Worm (Caenorhabditis elegans) whole organism, L1 larva: ENCODE measurements around the gene C55B6.4.

Experiments
- C16A3.4 ChIP-seq: fragments of 150-350 bp; optimal IDR thresholded peaks from 2 replicates; lab custom pipeline; 2014; ENCODE audit warnings: missing biosample characterization, missing genetic modification characterization
- aha-1 ChIP-seq: fragments of 150-350 bp; optimal IDR thresholded peaks from 2 replicates; lab custom pipeline; 2014; ENCODE audit warnings: missing biosample characterization, missing genetic modification characterization
- alr-1 ChIP-seq: fragments of 200-800 bp; sonication (Bioruptor generic); optimal IDR thresholded peaks from 2 replicates; lab custom pipeline; 2018; ENCODE audit warnings: borderline replicate concordance, mild to moderate bottlenecking, missing genetic modification characterization, missing compliant biosample characterization
- blmp-1 ChIP-seq: fragments of 150-350 bp; optimal IDR thresholded peaks from 2 replicates; lab custom pipeline; 2014; ENCODE audit warnings: missing biosample characterization, missing genetic modification characterization
- ceh-63 ChIP-seq: fragments of 200-800 bp; sonication (Bioruptor generic); optimal IDR thresholded peaks from 2 replicates; lab custom pipeline; 2018; ENCODE audit warnings: mild to moderate bottlenecking, missing genetic modification characterization, missing compliant biosample characterization
- ceh-82 ChIP-seq, 3 experiments: fragments of 150-350 bp in 1 of 3; sonication (generic microtip) in 2 of 3; optimal IDR thresholded peaks; 2 replicates each; lab custom pipeline; 2014 to 2017; ENCODE audit warnings: missing biosample characterization in 3 of 3, missing genetic modification characterization in 3 of 3
- ceh-88 ChIP-seq: fragments of 200-800 bp; sonication (Bioruptor generic); IDR thresholded peaks from 2 replicates; pipeline ENCODE4 v1.3.6; 2022; ENCODE audit warnings: missing genetic modification characterization, missing compliant biosample characterization
- dpl-1 ChIP-seq, 3 experiments: fragments of 150-350 bp in 2 of 3; sonication (generic microtip) in 1 of 3; optimal IDR thresholded peaks; 2 replicates each; lab custom pipeline; 2014 to 2017; ENCODE audit warnings: missing biosample characterization in 3 of 3, missing genetic modification characterization in 3 of 3, missing genetic modification reagents in 3 of 3
- dsc-1 ChIP-seq: sonication (generic microtip); optimal IDR thresholded peaks from 2 replicates; lab custom pipeline; 2016; ENCODE audit warnings: mild to moderate bottlenecking, missing genetic modification characterization, missing compliant biosample characterization
- efl-1 ChIP-seq, 4 experiments: fragments of 150-350 bp; optimal IDR thresholded peaks in 3 of 4; peaks in 1 of 4; 1 replicate in 1 of 4; 2 replicates in 3 of 4; lab custom pipeline; 2014; ENCODE audit warnings: missing biosample characterization in 2 of 4, missing genetic modification characterization in 2 of 4, missing genetic modification reagents in 2 of 4
- efl-3 ChIP-seq: fragments of 200-800 bp; sonication (Bioruptor generic); optimal IDR thresholded peaks from 2 replicates; lab custom pipeline; 2018; ENCODE audit warnings: mild to moderate bottlenecking, missing genetic modification characterization, missing compliant biosample characterization
- elt-3 ChIP-seq, 6 experiments: fragments of 150-350 bp in 1 of 6; sonication (generic microtip); optimal IDR thresholded peaks; 2 replicates each; lab custom pipeline; 2017 to 2018; ENCODE audit warnings: missing biosample characterization in 6 of 6, missing genetic modification characterization in 6 of 6, inconsistent platforms in 1 of 6
- fkh-8 ChIP-seq: sonication (generic microtip); optimal IDR thresholded peaks from 2 replicates; lab custom pipeline; 2016; ENCODE audit warnings: mild to moderate bottlenecking, missing genetic modification characterization, missing compliant biosample characterization
- hpl-2 ChIP-seq: fragments of 150-350 bp; optimal IDR thresholded peaks from 2 replicates; lab custom pipeline; 2014; ENCODE audit warnings: missing biosample characterization, missing genetic modification reagents, missing genetic modification characterization
- isw-1 ChIP-seq: fragments of 200-800 bp; sonication (Bioruptor generic); IDR thresholded peaks from 2 replicates; pipeline ENCODE4 v1.3.6; 2022; ENCODE audit warnings: missing genetic modification characterization, missing compliant biosample characterization
- jun-1 ChIP-seq: fragments of 150-350 bp; optimal IDR thresholded peaks from 2 replicates; lab custom pipeline; 2014; ENCODE audit warnings: missing biosample characterization, missing genetic modification reagents, missing genetic modification characterization
- lin-14 ChIP-seq: fragments of 200-800 bp; sonication (Bioruptor generic); optimal IDR thresholded peaks from 2 replicates; lab custom pipeline; 2018; ENCODE audit warnings: mild to moderate bottlenecking, missing genetic modification characterization, moderate library complexity, missing compliant biosample characterization
- lin-35 ChIP-seq, 2 experiments: fragments of 150-350 bp; optimal IDR thresholded peaks; 2 replicates each; lab custom pipeline; 2014; ENCODE audit warnings: missing biosample characterization in 2 of 2, missing genetic modification characterization in 2 of 2, missing genetic modification reagents in 2 of 2
- lir-3 ChIP-seq: sonication (generic microtip); optimal IDR thresholded peaks from 2 replicates; lab custom pipeline; 2016; ENCODE audit warnings: mild to moderate bottlenecking, missing genetic modification characterization, moderate library complexity, missing compliant biosample characterization; ENCODE audit not compliant: poor library complexity
- nhr-20 ChIP-seq: sonication (generic microtip); optimal IDR thresholded peaks from 2 replicates; lab custom pipeline; 2016; ENCODE audit warnings: mild to moderate bottlenecking, missing genetic modification characterization, missing compliant biosample characterization
- nhr-47 ChIP-seq: sonication (generic microtip); optimal IDR thresholded peaks from 2 replicates; lab custom pipeline; 2016; ENCODE audit warnings: mild to moderate bottlenecking, missing genetic modification characterization, moderate library complexity, missing compliant biosample characterization
- nhr-71 ChIP-seq: sonication (generic microtip); optimal IDR thresholded peaks from 2 replicates; lab custom pipeline; 2016; ENCODE audit warnings: mild to moderate bottlenecking, missing genetic modification characterization, moderate library complexity, missing compliant biosample characterization
- nhr-76 ChIP-seq: sonication (generic microtip); optimal IDR thresholded peaks from 2 replicates; lab custom pipeline; 2017; ENCODE audit warnings: missing biosample characterization, missing genetic modification characterization
- nhr-77 ChIP-seq: fragments of 150-350 bp; optimal IDR thresholded peaks from 2 replicates; lab custom pipeline; 2014; ENCODE audit warnings: missing biosample characterization, missing genetic modification characterization
- nhr-85 ChIP-seq: sonication (generic microtip); peaks from one replicate; lab custom pipeline; 2016; ENCODE audit warnings: missing genetic modification characterization, inconsistent platforms, missing compliant biosample characterization
- rnt-1 ChIP-seq: sonication (generic microtip); optimal IDR thresholded peaks from 2 replicates; lab custom pipeline; 2016; ENCODE audit warnings: mild to moderate bottlenecking, missing genetic modification characterization, moderate library complexity, missing compliant biosample characterization
- snpc-4 ChIP-seq: fragments of 150-350 bp; optimal IDR thresholded peaks from 2 replicates; lab custom pipeline; 2014; ENCODE audit warnings: missing biosample characterization, missing genetic modification characterization
- swsn-7 ChIP-seq: sonication (generic microtip); optimal IDR thresholded peaks from 2 replicates; lab custom pipeline; 2016; ENCODE audit warnings: missing genetic modification characterization, missing compliant biosample characterization
- tbx-2 ChIP-seq: sonication (generic microtip); optimal IDR thresholded peaks from 2 replicates; lab custom pipeline; 2016; ENCODE audit warnings: missing genetic modification characterization, missing compliant biosample characterization
- unc-130 ChIP-seq: fragments of 150-350 bp; optimal IDR thresholded peaks from 2 replicates; lab custom pipeline; 2017; ENCODE audit warnings: missing biosample characterization, missing genetic modification characterization, inconsistent platforms
- unc-30 ChIP-seq: sonication (generic microtip); optimal IDR thresholded peaks from 2 replicates; lab custom pipeline; 2017; ENCODE audit warnings: missing biosample characterization, missing genetic modification characterization
- unc-98 ChIP-seq: fragments of 200-800 bp; sonication (Bioruptor generic); IDR thresholded peaks from 2 replicates; pipeline ENCODE4 v1.3.6; 2022; ENCODE audit warnings: missing genetic modification characterization, missing compliant biosample characterization
- vab-15 ChIP-seq: sonication (generic microtip); optimal IDR thresholded peaks from 2 replicates; lab custom pipeline; 2017; ENCODE audit warnings: missing genotype, mild to moderate bottlenecking, missing genetic modification characterization, missing compliant biosample characterization
- xbp-1 ChIP-seq: sonication (generic microtip); optimal IDR thresholded peaks from 2 replicates; lab custom pipeline; 2016; ENCODE audit warnings: missing genetic modification characterization, missing compliant biosample characterization
- zag-1 ChIP-seq: fragments of 150-350 bp; optimal IDR thresholded peaks from 2 replicates; lab custom pipeline; 2014; ENCODE audit warnings: missing biosample characterization, missing genetic modification characterization
- ztf-4 ChIP-seq: fragments of 150-350 bp; optimal IDR thresholded peaks from 2 replicates; lab custom pipeline; 2014; ENCODE audit warnings: missing biosample characterization, missing genetic modification characterization

C55B6.4 gene

ce11 chrX:7211405-7211804, 23.9 kb upstream of the C55B6.4 start, which contains the start of gene spp-22:
Gene spp-22, plus strand, starts transcription at chrX:7211705.
- TF ChIP-seq snpc-4 (tag; lab: Kevin White, UChicago) (no peak), efl-1 (optimal IDR thresholded peaks at IDR 0.05; lab: Kevin White, UChicago) (no peak), efl-1 (GFP tag; optimal IDR thresholded peaks at IDR 0.05 in 1 of 2; lab: Kevin White, UChicago) (peak in 1 of 2 experiments; percentile 37)

DNA sequence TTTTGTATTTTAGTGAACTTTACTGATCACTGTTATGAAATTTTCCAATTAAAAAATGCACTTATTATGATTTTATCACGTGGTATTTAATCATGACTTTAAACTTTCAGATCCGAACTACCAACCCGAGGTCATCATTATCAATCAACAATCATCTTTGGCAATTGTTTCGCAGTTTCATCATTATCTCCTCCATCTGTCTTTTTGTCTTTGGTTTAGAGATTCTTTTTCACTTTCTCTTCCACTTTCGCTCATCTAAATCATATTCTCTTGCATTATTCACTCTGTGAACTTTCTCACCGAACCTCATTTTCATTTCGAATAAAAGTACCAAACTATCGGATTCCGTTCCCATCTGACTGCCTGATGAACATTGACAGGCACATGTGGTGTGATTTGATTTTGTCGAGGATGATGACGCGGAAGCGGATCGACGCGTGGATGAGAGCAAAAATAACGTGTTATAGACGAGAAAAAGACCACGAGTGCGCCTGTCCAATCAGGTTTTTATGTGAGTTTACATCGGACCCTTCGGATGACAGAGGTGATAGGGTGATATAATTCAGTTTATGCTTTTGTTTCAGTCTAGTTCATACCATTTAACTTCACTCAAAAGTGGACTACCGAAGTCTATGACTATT, 23.1 kb upstream of the C55B6.4 start:
- TF ChIP-seq efl-3 (GFP tag; lab: Kevin White, UChicago) (no peak), dsc-1 (tag; lab: Kevin White, UChicago) (no peak), nhr-20 (tag; lab: Kevin White, UChicago) (peak; percentile 11), xbp-1 (no peak), nhr-85 (tag; lab: Kevin White, UChicago) (peak; percentile 58), unc-30 (tag; lab: Kevin White, UChicago) (no peak), hpl-2 (GFP tag; lab: Kevin White, UChicago) (no peak), nhr-71 (tag; lab: Kevin White, UChicago) (peak; percentile 50), swsn-7 (tag; lab: Kevin White, UChicago) (no peak), blmp-1 (no peak), nhr-77 (tag; lab: Kevin White, UChicago) (no peak), vab-15 (tag; lab: Kevin White, UChicago) (no peak), snpc-4 (tag; lab: Kevin White, UChicago) (no peak), unc-98 (GFP tag; lab: Robert Waterston, UW) (no peak), ceh-63 (GFP tag; lab: Kevin White, UChicago) (no peak), lin-35 (GFP tag; optimal IDR thresholded peaks at IDR 0.05; lab: Kevin White, UChicago) (no peak), elt-3 (tag; optimal IDR thresholded peaks at IDR 0.05; lab: Kevin White, UChicago) (peak in 1 of 6 experiments; percentile 31), unc-130 (tag; lab: Kevin White, UChicago) (peak; percentile 12), fkh-8 (tag; lab: Kevin White, UChicago) (no peak), alr-1 (tag; lab: Kevin White, UChicago) (no peak), lin-14 (GFP tag; lab: Kevin White, UChicago) (peak; percentile 50), zag-1 (no peak), dpl-1 (GFP tag; optimal IDR thresholded peaks at IDR 0.05; lab: Kevin White, UChicago) (no peak), nhr-76 (no peak), rnt-1 (tag; lab: Kevin White, UChicago) (peak; percentile 19), ceh-88 (GFP tag; lab: Robert Waterston, UW) (no peak), aha-1 (tag; lab: Kevin White, UChicago) (no peak), isw-1 (GFP tag; lab: Robert Waterston, UW) (no peak)
- TF ChIP-seq, all 84 proteins: peak for 7

- TF ChIP-seq nhr-47 (tag; lab: Kevin White, UChicago) (no peak), ztf-4 (tag; lab: Kevin White, UChicago) (no peak), jun-1 (tag; lab: Kevin White, UChicago) (no peak), ceh-82 (tag; optimal IDR thresholded peaks at IDR 0.05; lab: Kevin White, UChicago) (no peak), nhr-71 (tag; lab: Kevin White, UChicago) (no peak), tbx-2 (tag; lab: Kevin White, UChicago) (no peak), efl-3 (GFP tag; lab: Kevin White, UChicago) (no peak), lir-3 (tag; lab: Kevin White, UChicago) (no peak), C16A3.4 (no peak)
- TF ChIP-seq, all 84 proteins: peak for 0
These were observed 21.6 kb upstream of the C55B6.4 start for ce11 chrX:7209151-7209550.
